Fruit fly (Drosophila melanogaster) whole organism, embryonic: ENCODE results near the gene CG4611.

Source experiments
- Antp ChIP-seq: fragments of 200-800 bp; sonication (Bioruptor generic); optimal IDR thresholded peaks from 3 replicates; lab custom pipeline; 2016; ENCODE audit warnings: missing biosample characterization, missing genetic modification characterization
- Awh ChIP-seq: fragments of 200-800 bp; sonication (Bioruptor generic); IDR thresholded peaks from 2 replicates; pipeline ENCODE4, ENCODE4 v1.3.6; 2022; ENCODE audit warnings: missing biosample characterization, missing genetic modification characterization
- Blimp-1 ChIP-seq: fragments of 200-800 bp; sonication (Bioruptor generic); optimal IDR thresholded peaks from 3 replicates; lab custom pipeline; 2018; ENCODE audit warnings: missing biosample characterization, missing genetic modification characterization, mild to moderate bottlenecking, moderate library complexity, missing genetic modification reagents
- CG10431 ChIP-seq: fragments of 200-800 bp; sonication (Bioruptor generic); optimal IDR thresholded peaks from 3 replicates; lab custom pipeline; 2018; ENCODE audit warnings: missing biosample characterization, mild to moderate bottlenecking, missing genetic modification characterization
- CG10462 ChIP-seq: fragments of 200-800 bp; sonication (Bioruptor generic); optimal IDR thresholded peaks from 2 replicates; lab custom pipeline; 2016; ENCODE audit warnings: missing biosample characterization, missing genetic modification characterization
- CG10565 ChIP-seq: fragments of 200-800 bp; sonication (Bioruptor generic); optimal IDR thresholded peaks from 3 replicates; lab custom pipeline; 2016; ENCODE audit warnings: missing biosample characterization, mild to moderate bottlenecking, missing genetic modification characterization
- CG11085 ChIP-seq: fragments of 200-800 bp; sonication (Bioruptor generic); IDR thresholded peaks from 2 replicates; pipeline ENCODE4 v1.3.6; 2022; ENCODE audit warnings: missing biosample characterization, missing genetic modification characterization
- CG11723 ChIP-seq: fragments of 200-800 bp; sonication (Bioruptor generic); optimal IDR thresholded peaks from 2 replicates; lab custom pipeline; 2017; ENCODE audit warnings: missing biosample characterization, mild to moderate bottlenecking, missing genetic modification characterization
- CG14860 ChIP-seq: fragments of 200-800 bp; sonication (Bioruptor generic); IDR thresholded peaks from 3 replicates; pipeline ENCODE4 v1.3.6; 2022; ENCODE audit warnings: missing biosample characterization, missing genetic modification characterization; ENCODE audit not compliant: partially characterized antibody
- CG18764 ChIP-seq: fragments of 200-800 bp; sonication (Bioruptor generic); optimal IDR thresholded peaks from 3 replicates; lab custom pipeline; 2016; ENCODE audit warnings: missing biosample characterization, missing genetic modification characterization
- CG2889 ChIP-seq: fragments of 200-800 bp; sonication (Bioruptor generic); IDR thresholded peaks from 3 replicates; pipeline ENCODE4 v1.3.6; 2022; ENCODE audit warnings: missing biosample characterization, missing genetic modification characterization
- CG30020 ChIP-seq: fragments of 200-800 bp; optimal IDR thresholded peaks from 2 replicates; lab custom pipeline; 2019; ENCODE audit warnings: missing biosample characterization, mild to moderate bottlenecking, missing genetic modification characterization, moderate library complexity
- CG34376 ChIP-seq: fragments of 200-800 bp; sonication (Bioruptor generic); optimal IDR thresholded peaks from 2 replicates; lab custom pipeline; 2018; ENCODE audit warnings: missing biosample characterization, mild to moderate bottlenecking, missing genetic modification characterization
- CG3847 ChIP-seq: fragments of 200-800 bp; sonication (Bioruptor generic); IDR thresholded peaks from 2 replicates; pipeline ENCODE4 v1.3.6; 2022; ENCODE audit warnings: missing biosample characterization, missing genetic modification characterization
- CG4730 ChIP-seq: fragments of 200-800 bp; sonication (Bioruptor generic); IDR thresholded peaks from 2 replicates; pipeline ENCODE4 v1.3.6; 2022; ENCODE audit warnings: missing biosample characterization, missing genetic modification characterization
- CG6683 ChIP-seq: fragments of 200-800 bp; sonication (Bioruptor generic); optimal IDR thresholded peaks from 2 replicates; lab custom pipeline; 2017; ENCODE audit warnings: missing biosample characterization, mild to moderate bottlenecking, missing genetic modification characterization, missing genetic modification reagents
- CG7745 ChIP-seq: fragments of 200-800 bp; sonication (Bioruptor generic); optimal IDR thresholded peaks from 2 replicates; lab custom pipeline; 2018; ENCODE audit warnings: missing biosample characterization, mild to moderate bottlenecking, missing genetic modification characterization, moderate library complexity
- CG7928 ChIP-seq: fragments of 200-800 bp; sonication (Bioruptor generic); optimal IDR thresholded peaks from 2 replicates; lab custom pipeline; 2017; ENCODE audit warnings: missing biosample characterization, mild to moderate bottlenecking, missing genetic modification characterization
- CG8089 ChIP-seq: fragments of 200-800 bp; sonication (Bioruptor generic); optimal IDR thresholded peaks from 3 replicates; lab custom pipeline; 2016; ENCODE audit warnings: missing biosample characterization, missing genetic modification characterization
- CG9932 ChIP-seq: fragments of 200-800 bp; sonication (Bioruptor generic); IDR thresholded peaks from 2 replicates; pipeline ENCODE4 v1.3.6; 2022; ENCODE audit warnings: missing biosample characterization, missing genetic modification characterization
- Chrac-16 ChIP-seq: fragments of 200-800 bp; sonication (Bioruptor generic); optimal IDR thresholded peaks from 3 replicates; lab custom pipeline; 2016; ENCODE audit warnings: missing biosample characterization, missing genetic modification characterization
- D19A ChIP-seq: fragments of 200-800 bp; optimal IDR thresholded peaks from 3 replicates; lab custom pipeline; 2019; ENCODE audit warnings: missing biosample characterization, mild to moderate bottlenecking, missing genetic modification characterization, moderate library complexity
- Dref ChIP-seq: fragments of 200-800 bp; sonication (Bioruptor generic); IDR thresholded peaks from 2 replicates; pipeline ENCODE4 v1.3.6; 2022; ENCODE audit warnings: missing biosample characterization, missing genetic modification characterization
- Eip74EF ChIP-seq, 2 experiments: fragments of 200-800 bp in 1 of 2; fragments of >200 bp in 1 of 2; sonication (Bioruptor generic) in 1 of 2; optimal IDR thresholded peaks; 2 replicates each; lab custom pipeline; 2017 to 2019; ENCODE audit warnings: missing biosample characterization in 2 of 2, missing genetic modification characterization in 2 of 2, mild to moderate bottlenecking in 1 of 2, moderate library complexity in 1 of 2
- MBD-R2 ChIP-seq: fragments of 200-800 bp; sonication (Bioruptor generic); IDR thresholded peaks from 2 replicates; pipeline ENCODE4 v1.3.6; 2022; ENCODE audit warnings: missing biosample characterization, missing genetic modification characterization
- MESR4 ChIP-seq: fragments of 200-800 bp; sonication (Bioruptor generic); optimal IDR thresholded peaks from 2 replicates; lab custom pipeline; 2018; ENCODE audit warnings: missing biosample characterization, mild to moderate bottlenecking, missing genetic modification characterization, moderate library complexity
- Myb ChIP-seq: fragments of 200-800 bp; sonication (Bioruptor generic); optimal IDR thresholded peaks from 2 replicates; lab custom pipeline; 2016; ENCODE audit warnings: missing biosample characterization, missing genetic modification characterization
- Ssrp ChIP-seq: fragments of 200-800 bp; sonication (Bioruptor generic); optimal IDR thresholded peaks from 2 replicates; lab custom pipeline; 2018; ENCODE audit warnings: missing biosample characterization, mild to moderate bottlenecking, missing genetic modification characterization, moderate library complexity
- Vsx1 ChIP-seq: fragments of 200-800 bp; sonication (Bioruptor generic); optimal IDR thresholded peaks from 2 replicates; lab custom pipeline; 2017; ENCODE audit warnings: missing biosample characterization, mild to moderate bottlenecking, missing genetic modification characterization, missing genetic modification reagents
- bigmax ChIP-seq: fragments of 200-800 bp; sonication (Bioruptor generic); optimal IDR thresholded peaks from 2 replicates; lab custom pipeline; 2018; ENCODE audit warnings: missing biosample characterization, mild to moderate bottlenecking, missing genetic modification characterization
- bowl ChIP-seq: fragments of 200-800 bp; sonication (Bioruptor generic); IDR thresholded peaks from 2 replicates; pipeline ENCODE4 v1.3.6; 2022; ENCODE audit warnings: missing biosample characterization, missing genetic modification characterization
- cato ChIP-seq: fragments of 200-800 bp; sonication (Bioruptor generic); optimal IDR thresholded peaks from 2 replicates; lab custom pipeline; 2016; ENCODE audit warnings: missing biosample characterization, missing genetic modification characterization, borderline replicate concordance
- chm ChIP-seq: fragments of 200-800 bp; sonication (Bioruptor generic); IDR thresholded peaks from 2 replicates; pipeline ENCODE4 v1.3.6; 2022; ENCODE audit warnings: missing biosample characterization, missing genetic modification characterization
- crol ChIP-seq: fragments of 200-800 bp; sonication (Bioruptor generic); IDR thresholded peaks from 2 replicates; pipeline ENCODE4 v1.3.6; 2022; ENCODE audit warnings: missing biosample characterization, missing genetic modification characterization
- crp ChIP-seq, 2 experiments: fragments of 200-800 bp; sonication (Bioruptor generic); optimal IDR thresholded peaks; 2 replicates in 1 of 2; 3 replicates in 1 of 2; lab custom pipeline; 2017; ENCODE audit warnings: missing biosample characterization in 2 of 2, missing genetic modification characterization in 2 of 2, mild to moderate bottlenecking in 1 of 2, moderate library complexity in 1 of 2
- dan ChIP-seq: fragments of 200-800 bp; sonication (Bioruptor generic); IDR thresholded peaks from 2 replicates; pipeline ENCODE4 v1.3.6; 2022; ENCODE audit warnings: missing biosample characterization, missing genetic modification characterization
- en ChIP-seq: fragments of 200-800 bp; sonication (Bioruptor generic); optimal IDR thresholded peaks from 2 replicates; lab custom pipeline; 2016; ENCODE audit warnings: missing biosample characterization, missing genetic modification characterization
- fru ChIP-seq: fragments of >200 bp; optimal IDR thresholded peaks from 2 replicates; lab custom pipeline; 2017
- fu2 ChIP-seq: fragments of 200-800 bp; sonication (Bioruptor generic); optimal IDR thresholded peaks from 2 replicates; lab custom pipeline; 2016; ENCODE audit warnings: missing biosample characterization, missing genetic modification characterization
- gcm ChIP-seq: fragments of 200-800 bp; sonication (Bioruptor generic); optimal IDR thresholded peaks from 2 replicates; lab custom pipeline; 2019; ENCODE audit warnings: missing biosample characterization, mild to moderate bottlenecking, missing genetic modification characterization, moderate library complexity
- grn ChIP-seq: fragments of 200-800 bp; sonication (Bioruptor generic); optimal IDR thresholded peaks from 3 replicates; lab custom pipeline; 2017; ENCODE audit warnings: missing biosample characterization, missing genetic modification characterization
- hb ChIP-seq: fragments of 200-800 bp; sonication (Bioruptor generic); IDR thresholded peaks from 3 replicates; pipeline ENCODE4 v1.3.6; 2022; ENCODE audit warnings: missing biosample characterization, missing genetic modification characterization; ENCODE audit not compliant: partially characterized antibody
- ind ChIP-seq: fragments of 200-800 bp; sonication (Bioruptor generic); optimal IDR thresholded peaks from 3 replicates; lab custom pipeline; 2016; ENCODE audit warnings: missing biosample characterization, missing genetic modification characterization
- jigr1 ChIP-seq: fragments of 200-800 bp; sonication (Bioruptor generic); IDR thresholded peaks from 3 replicates; pipeline ENCODE4 v1.3.6; 2022; ENCODE audit warnings: missing biosample characterization, missing genetic modification characterization
- maf-S ChIP-seq: fragments of 200-800 bp; sonication (Bioruptor generic); optimal IDR thresholded peaks from 2 replicates; lab custom pipeline; 2016; ENCODE audit warnings: missing biosample characterization, missing genetic modification characterization
- nerfin-1 ChIP-seq: fragments of 200-800 bp; sonication (Bioruptor generic); optimal IDR thresholded peaks from 3 replicates; lab custom pipeline; 2019; ENCODE audit warnings: missing biosample characterization, mild to moderate bottlenecking, missing genetic modification characterization, moderate library complexity
- schlank ChIP-seq: fragments of 200-800 bp; sonication (Bioruptor generic); optimal IDR thresholded peaks from 2 replicates; lab custom pipeline; 2018; ENCODE audit warnings: missing biosample characterization, mild to moderate bottlenecking, missing genetic modification characterization
- slou ChIP-seq: fragments of 200-800 bp; sonication (Bioruptor generic); optimal IDR thresholded peaks from 3 replicates; lab custom pipeline; 2016; ENCODE audit warnings: missing biosample characterization, missing genetic modification characterization
- sr ChIP-seq: fragments of 200-800 bp; sonication (Bioruptor generic); IDR thresholded peaks from 3 replicates; pipeline ENCODE4 v1.3.6; 2022; ENCODE audit warnings: missing biosample characterization, missing genetic modification characterization

CG4611 gene

DNA sequence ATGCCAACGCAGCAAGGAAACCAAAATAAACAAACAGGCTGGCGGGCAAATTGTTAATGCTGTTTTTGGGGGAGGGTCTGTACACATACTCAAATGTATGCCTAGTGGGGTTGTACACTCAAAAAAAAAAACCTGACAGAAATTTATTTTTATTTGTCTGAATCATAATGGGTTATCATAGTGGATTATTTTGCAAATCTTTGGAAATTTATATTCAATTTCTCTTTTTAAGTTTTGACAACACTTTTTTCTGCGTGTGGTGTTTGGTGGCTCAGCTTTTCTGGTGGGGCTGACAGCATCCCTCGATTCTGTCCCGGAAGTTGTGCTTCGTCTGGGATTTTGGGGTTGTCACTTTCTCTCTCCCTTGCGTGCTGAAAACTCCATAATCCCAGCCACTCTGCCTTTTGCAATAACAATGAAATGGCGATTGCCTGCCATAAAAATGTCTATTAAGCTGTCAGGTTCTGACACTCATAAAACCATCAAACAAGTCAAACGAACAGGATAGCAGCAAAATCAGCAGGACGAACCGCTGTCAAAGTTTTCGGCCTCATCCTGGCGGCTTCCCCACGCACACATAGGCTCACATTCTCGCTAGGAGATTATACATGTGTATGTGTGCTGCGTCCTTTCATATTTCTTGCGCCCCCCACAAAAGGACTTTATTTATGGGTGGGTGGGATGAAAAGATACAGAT lies 18.9 kb downstream of the CG4611 start (continued):
- peak; percentile 58 for TF ChIP-seq Ssrp (tag; lab: Kevin White, UChicago)
- peak; percentile 79 for TF ChIP-seq Awh
- peak; percentile 74 for TF ChIP-seq Blimp-1 (GFP tag; lab: Kevin White, UChicago)
- no peak; the same call in 2 of the 3 replicates for TF ChIP-seq CG2889 (GFP tag; lab: Robert Waterston, UW)
- TF ChIP-seq CG11085 = peak; percentile 69; the same call in 1 of the 2 replicates
- TF ChIP-seq gcm = peak; percentile 49
- peak; percentile 52 for TF ChIP-seq en (GFP tag; lab: Kevin White, UChicago)
- peak; percentile 54 for TF ChIP-seq schlank (tag; lab: Kevin White, UChicago)
- TF ChIP-seq bowl (GFP tag; lab: Robert Waterston, UW) = 0 out of 2 replicates have a peak, but pooled peaks have one; percentile 21
- TF ChIP-seq jigr1 (GFP tag; lab: Robert Waterston, UW) = peak; percentile 61; the same call in 1 of the 3 replicates
- TF ChIP-seq Dref (GFP tag; lab: Robert Waterston, UW) = no peak
- no peak for TF ChIP-seq hb (GFP tag; lab: Robert Waterston, UW)
- TF ChIP-seq CG14860 (GFP tag; lab: Robert Waterston, UW) = no peak
- no peak for TF ChIP-seq chm (GFP tag; lab: Robert Waterston, UW)
- TF ChIP-seq MBD-R2 (GFP tag; lab: Robert Waterston, UW) = peak; percentile 66
- TF ChIP-seq MESR4 (GFP tag; lab: Kevin White, UChicago) = no peak
- peak; percentile 1 for TF ChIP-seq CG10431 (GFP tag; lab: Kevin White, UChicago)
- peak in 1 of 2 experiments; percentile 32 for TF ChIP-seq Eip74EF (GFP tag; optimal IDR thresholded peaks at IDR 0.05; lab: Kevin White, UChicago)
- peak; percentile 75 for TF ChIP-seq Antp
- peak; percentile 59 for TF ChIP-seq cato
- peak; percentile 12 for TF ChIP-seq CG7928 (GFP tag; lab: Kevin White, UChicago)
- no peak for TF ChIP-seq fru
- no peak for TF ChIP-seq CG11723 (GFP tag; lab: Kevin White, UChicago)
- TF ChIP-seq crp (GFP tag; optimal IDR thresholded peaks at IDR 0.05; lab: Kevin White, UChicago) = peak in 1 of 2 experiments; percentile 19
- TF ChIP-seq CG3847 (GFP tag; lab: Robert Waterston, UW) = peak; percentile 67; the same call in 1 of the 2 replicates
- peak; percentile 79 for TF ChIP-seq CG34376 (GFP tag; lab: Kevin White, UChicago)
- TF ChIP-seq CG6683 = peak; percentile 76
- TF ChIP-seq CG9932 (GFP tag; lab: Robert Waterston, UW) = no peak; the same call in 1 of the 2 replicates
- TF ChIP-seq fu2 (GFP tag; lab: Kevin White, UChicago) = peak; percentile 67
- TF ChIP-seq Vsx1 = no peak
- TF ChIP-seq CG30020 = no peak
- 0 out of 2 replicates have a peak, but pooled peaks have one; percentile 17 for TF ChIP-seq dan
- no peak for TF ChIP-seq bigmax (GFP tag; lab: Kevin White, UChicago)
- TF ChIP-seq Myb (GFP tag; lab: Kevin White, UChicago) = peak; percentile 57
- no peak for TF ChIP-seq sr (GFP tag; lab: Robert Waterston, UW)
- peak; percentile 36 for TF ChIP-seq CG10462 (GFP tag; lab: Kevin White, UChicago)
- peak; percentile 16 for TF ChIP-seq CG18764
- TF ChIP-seq crol (GFP tag; lab: Robert Waterston, UW) = no peak
- no peak for TF ChIP-seq CG10565 (GFP tag; lab: Kevin White, UChicago)
- no peak for TF ChIP-seq D19A (tag; lab: Kevin White, UChicago)
- peak; percentile 54 for TF ChIP-seq CG8089 (GFP tag; lab: Kevin White, UChicago)
- no peak for TF ChIP-seq CG7745 (tag; lab: Kevin White, UChicago)
- peak; percentile 63 for TF ChIP-seq maf-S
- peak; percentile 80 for TF ChIP-seq ind (GFP tag; lab: Kevin White, UChicago)
- no peak for TF ChIP-seq slou (GFP tag; lab: Kevin White, UChicago)
- TF ChIP-seq CG4730 (GFP tag; lab: Robert Waterston, UW) = peak; percentile 69
- peak; percentile 61 for TF ChIP-seq Chrac-16 (GFP tag; lab: Kevin White, UChicago)
- peak; percentile 58 for TF ChIP-seq nerfin-1 (tag; lab: Kevin White, UChicago)
- TF ChIP-seq grn = peak; percentile 13
